Fruit fly (Drosophila melanogaster) ovary, adult (tissue): ENCODE results near the gene Kr-h1.

ENCODE experiments used
- CG17801 ChIP-seq: fragments of 200-800 bp; optimal IDR thresholded peaks from 2 replicates; lab custom pipeline; 2019; ENCODE audit warnings: missing biosample characterization, mild to moderate bottlenecking, missing genetic modification characterization, moderate library complexity; ENCODE audit not compliant: partially characterized antibody

Kr-h1 gene

dm6 chr2L:6082936-6083627 lies 679 bp downstream of the Kr-h1 start:
- peak; percentile 28 for TF ChIP-seq CG17801 (GFP tag; lab: Kevin White, UChicago)

- TF ChIP-seq CG17801 (GFP tag; lab: Kevin White, UChicago): no peak
Observed at dm6 chr2L:6084694-6085093, 2.3 kb downstream of the Kr-h1 start.

- TF ChIP-seq CG17801 (GFP tag; lab: Kevin White, UChicago): no peak
Observed at dm6 chr2L:6085733-6086317, 3.4 kb downstream of the Kr-h1 start.

dm6 chr2L:6086771-6087170 lies 4.4 kb downstream of the Kr-h1 start:
- no peak for TF ChIP-seq CG17801 (GFP tag; lab: Kevin White, UChicago)

dm6 chr2L:6087685-6088084 lies 5.3 kb downstream of the Kr-h1 start:
- TF ChIP-seq CG17801 (GFP tag; lab: Kevin White, UChicago): no peak

dm6 chr2L:6088371-6089365 lies 6.3 kb downstream of the Kr-h1 start:
- peak; percentile 75 for TF ChIP-seq CG17801 (GFP tag; lab: Kevin White, UChicago)

- no peak for TF ChIP-seq CG17801 (GFP tag; lab: Kevin White, UChicago)
Observed at dm6 chr2L:6089604-6090198, 7.3 kb downstream of the Kr-h1 start.

dm6 chr2L:6090365-6090764 lies 8.0 kb downstream of the Kr-h1 start:
- TF ChIP-seq CG17801 (GFP tag; lab: Kevin White, UChicago): no peak

- TF ChIP-seq CG17801 (GFP tag; lab: Kevin White, UChicago): no peak
Observed at dm6 chr2L:6090786-6091716, 8.6 kb downstream of the Kr-h1 start, which contains the start of gene CG45075. TSS of gene CG45075 (plus strand) at chr2L:6091412.

dm6 chr2L:6092300-6092699 lies 9.9 kb downstream of the Kr-h1 start:
- TF ChIP-seq CG17801 (GFP tag; lab: Kevin White, UChicago): no peak

dm6 chr2L:6098479-6099269 lies 16.3 kb downstream of the Kr-h1 start, which contains the start of gene CG9175:
TSS of gene CG9175 (minus strand) at chr2L:6098966.
- TF ChIP-seq CG17801 (GFP tag; lab: Kevin White, UChicago): peak; percentile 30

- TF ChIP-seq CG17801 (GFP tag; lab: Kevin White, UChicago): no peak
Observed at dm6 chr2L:6099270-6099644, 16.9 kb downstream of the Kr-h1 start.

dm6 chr2L:6100202-6100689 lies 17.8 kb downstream of the Kr-h1 start, which contains the start of gene stai:
TSS of gene stai (plus strand) at chr2L:6100377.
- TF ChIP-seq CG17801 (GFP tag; lab: Kevin White, UChicago): peak; percentile 59
